Fruit fly (Drosophila melanogaster) whole organism, embryonic: ENCODE data around the gene Targ1.

Experiments
- CG11560 ChIP-seq: fragments of 200-800 bp; sonication (Bioruptor generic); IDR thresholded peaks from 3 replicates; pipeline ENCODE4 v1.3.6; 2022; ENCODE audit warnings: missing biosample characterization, missing genetic modification characterization
- CG17912 ChIP-seq: fragments of 200-800 bp; sonication (Bioruptor generic); optimal IDR thresholded peaks from 2 replicates; lab custom pipeline; 2018; ENCODE audit warnings: missing biosample characterization, mild to moderate bottlenecking, missing genetic modification characterization
- HmgD ChIP-seq: fragments of 200-800 bp; sonication (Bioruptor generic); optimal IDR thresholded peaks from 3 replicates; lab custom pipeline; 2016; ENCODE audit warnings: missing biosample characterization, missing genetic modification characterization
- fd102C ChIP-seq: fragments of 200-800 bp; sonication (Bioruptor generic); optimal IDR thresholded peaks from 2 replicates; lab custom pipeline; 2018; ENCODE audit warnings: missing biosample characterization, mild to moderate bottlenecking, missing genetic modification characterization, moderate library complexity

dm6 chr3L:21219160-21219559, 16.5 kb upstream of the Targ1 start:
- TF ChIP-seq CG11560 (no peak), HmgD (no peak), CG17912 (no peak), fd102C (GFP tag; lab: Kevin White, UChicago) (no peak)
